Fruit fly (Drosophila melanogaster) whole organism, embryonic: ENCODE data around the gene ebd2.

ENCODE experiments used
- CG10267 ChIP-seq: fragments of 200-800 bp; sonication (Bioruptor generic); optimal IDR thresholded peaks from 2 replicates; lab custom pipeline; 2018; ENCODE audit warnings: missing biosample characterization, mild to moderate bottlenecking, missing genetic modification characterization, moderate library complexity
- CG11247 ChIP-seq: fragments of 200-800 bp; sonication (Bioruptor generic); IDR thresholded peaks from 2 replicates; pipeline ENCODE4 v1.3.6; 2022; ENCODE audit warnings: missing biosample characterization, missing genetic modification characterization
- CG14441 ChIP-seq: fragments of 200-800 bp; sonication (Bioruptor generic); IDR thresholded peaks from 2 replicates; pipeline ENCODE4 v1.3.6; 2022; ENCODE audit warnings: missing biosample characterization, missing genetic modification characterization
- CG15514 ChIP-seq: fragments of 200-800 bp; sonication (Bioruptor generic); optimal IDR thresholded peaks from 3 replicates; lab custom pipeline; 2017; ENCODE audit warnings: missing biosample characterization, missing genetic modification characterization, mild to moderate bottlenecking, moderate library complexity, missing genetic modification reagents
- CG15601 ChIP-seq: fragments of 200-800 bp; sonication (Bioruptor generic); optimal IDR thresholded peaks from 3 replicates; lab custom pipeline; 2019; ENCODE audit warnings: missing biosample characterization, mild to moderate bottlenecking, missing genetic modification characterization, moderate library complexity
- CG18599 ChIP-seq: fragments of 200-800 bp; sonication (Bioruptor generic); optimal IDR thresholded peaks from 3 replicates; lab custom pipeline; 2017; ENCODE audit warnings: missing biosample characterization, missing genetic modification characterization, mild to moderate bottlenecking, moderate library complexity, missing genetic modification reagents
- CG2120 ChIP-seq: fragments of 200-800 bp; sonication (Bioruptor generic); optimal IDR thresholded peaks from 3 replicates; lab custom pipeline; 2016; ENCODE audit warnings: missing biosample characterization, missing genetic modification characterization
- CG30403 ChIP-seq: fragments of 200-800 bp; sonication (Bioruptor generic); optimal IDR thresholded peaks from 3 replicates; lab custom pipeline; 2016; ENCODE audit warnings: missing biosample characterization, missing genetic modification characterization
- CG31224 ChIP-seq: fragments of 200-800 bp; sonication (Bioruptor generic); IDR thresholded peaks from 2 replicates; pipeline ENCODE4 v1.3.6; 2022; ENCODE audit warnings: missing biosample characterization, missing genetic modification characterization
- CG31365 ChIP-seq: fragments of 200-800 bp; sonication (Bioruptor generic); optimal IDR thresholded peaks from 2 replicates; lab custom pipeline; 2018; ENCODE audit warnings: missing biosample characterization, mild to moderate bottlenecking, missing genetic modification characterization
- CG3281 ChIP-seq: fragments of 200-800 bp; sonication (Bioruptor generic); optimal IDR thresholded peaks from 3 replicates; lab custom pipeline; 2017; ENCODE audit warnings: missing biosample characterization, mild to moderate bottlenecking, missing genetic modification characterization
- CG5953 ChIP-seq: fragments of 200-800 bp; sonication (Bioruptor generic); IDR thresholded peaks from 2 replicates; pipeline ENCODE4 v1.3.6; 2022; ENCODE audit warnings: missing biosample characterization, missing genetic modification characterization
- CG6175 ChIP-seq: fragments of 200-800 bp; sonication (Bioruptor generic); IDR thresholded peaks from 3 replicates; pipeline ENCODE4 v1.3.6; 2022; ENCODE audit warnings: missing biosample characterization, missing genetic modification characterization
- CG6765 ChIP-seq: fragments of 200-800 bp; sonication (Bioruptor generic); optimal IDR thresholded peaks from 3 replicates; lab custom pipeline; 2017; ENCODE audit warnings: missing biosample characterization, mild to moderate bottlenecking, missing genetic modification characterization
- CG6791 ChIP-seq: fragments of 200-800 bp; sonication (Bioruptor generic); IDR thresholded peaks from 3 replicates; pipeline ENCODE4 v1.3.6; 2022; ENCODE audit warnings: missing biosample characterization, missing genetic modification characterization; ENCODE audit not compliant: partially characterized antibody
- CG8290 ChIP-seq, 3 experiments: fragments of 200-800 bp; sonication (Bioruptor generic); optimal IDR thresholded peaks; 2 replicates each; lab custom pipeline; 2016 to 2019; ENCODE audit warnings: missing biosample characterization in 3 of 3, missing genetic modification characterization in 3 of 3, mild to moderate bottlenecking in 2 of 3, moderate library complexity in 1 of 3
- CG8765 ChIP-seq: fragments of 200-800 bp; sonication (Bioruptor generic); IDR thresholded peaks from 2 replicates; pipeline ENCODE4 v1.3.6; 2022; ENCODE audit warnings: missing biosample characterization, missing genetic modification characterization
- CG8924 ChIP-seq: fragments of 200-800 bp; optimal IDR thresholded peaks from 3 replicates; lab custom pipeline; 2019; ENCODE audit warnings: missing biosample characterization, mild to moderate bottlenecking, missing genetic modification characterization, moderate library complexity
- CG9797 ChIP-seq: fragments of 200-800 bp; sonication (Bioruptor generic); optimal IDR thresholded peaks from 3 replicates; lab custom pipeline; 2018; ENCODE audit warnings: missing biosample characterization, mild to moderate bottlenecking, missing genetic modification characterization
- CG9817 ChIP-seq: fragments of 200-800 bp; sonication (Bioruptor generic); optimal IDR thresholded peaks from 2 replicates; lab custom pipeline; 2018; ENCODE audit warnings: missing biosample characterization, mild to moderate bottlenecking, missing genetic modification characterization, moderate library complexity
- CTCF ChIP-seq: fragments of 200-800 bp; sonication (Bioruptor generic); optimal IDR thresholded peaks from 2 replicates; lab custom pipeline; 2017; ENCODE audit warnings: missing biosample characterization, mild to moderate bottlenecking, missing genetic modification characterization, moderate library complexity
- CkIIα-i1 ChIP-seq: fragments of 200-800 bp; sonication (Bioruptor generic); IDR thresholded peaks from 2 replicates; pipeline ENCODE4 v1.3.6; 2022; ENCODE audit warnings: missing biosample characterization, missing genetic modification characterization
- CrebB ChIP-seq: fragments of 200-800 bp; sonication (Bioruptor generic); optimal IDR thresholded peaks from 3 replicates; lab custom pipeline; 2018; ENCODE audit warnings: missing biosample characterization, mild to moderate bottlenecking, missing genetic modification characterization
- D19B ChIP-seq: fragments of 200-800 bp; sonication (Bioruptor generic); optimal IDR thresholded peaks from 2 replicates; lab custom pipeline; 2017; ENCODE audit warnings: missing biosample characterization, mild to moderate bottlenecking, missing genetic modification characterization
- H2.0 ChIP-seq: fragments of 200-800 bp; sonication (Bioruptor generic); IDR thresholded peaks from 2 replicates; pipeline ENCODE4 v1.3.6; 2022; ENCODE audit warnings: missing biosample characterization, missing genetic modification characterization
- Hmr ChIP-seq: fragments of 200-800 bp; sonication (Bioruptor generic); optimal IDR thresholded peaks from 3 replicates; lab custom pipeline; 2017; ENCODE audit warnings: mild to moderate bottlenecking, missing biosample characterization, missing genetic modification reagents, missing genetic modification characterization
- Sin3A ChIP-seq: fragments of >200 bp; optimal IDR thresholded peaks from 2 replicates; lab custom pipeline; 2018
- Sry-δ ChIP-seq: fragments of 200-800 bp; sonication (Bioruptor generic); optimal IDR thresholded peaks from 2 replicates; lab custom pipeline; 2016; ENCODE audit warnings: missing biosample characterization, missing genetic modification characterization
- Vsx1 ChIP-seq: fragments of 200-800 bp; sonication (Bioruptor generic); optimal IDR thresholded peaks from 2 replicates; lab custom pipeline; 2017; ENCODE audit warnings: missing biosample characterization, mild to moderate bottlenecking, missing genetic modification characterization, missing genetic modification reagents
- YL-1 ChIP-seq: fragments of 200-800 bp; sonication (Bioruptor generic); optimal IDR thresholded peaks from 3 replicates; lab custom pipeline; 2017; ENCODE audit warnings: missing biosample characterization, mild to moderate bottlenecking, missing genetic modification characterization
- ato ChIP-seq: fragments of 200-800 bp; sonication (Bioruptor generic); IDR thresholded peaks from 2 replicates; pipeline ENCODE4 v1.3.6; 2022; ENCODE audit warnings: missing biosample characterization, missing genetic modification characterization; ENCODE audit not compliant: partially characterized antibody
- dan ChIP-seq: fragments of 200-800 bp; sonication (Bioruptor generic); IDR thresholded peaks from 2 replicates; pipeline ENCODE4 v1.3.6; 2022; ENCODE audit warnings: missing biosample characterization, missing genetic modification characterization
- danr ChIP-seq: fragments of 200-800 bp; sonication (Bioruptor generic); IDR thresholded peaks from 2 replicates; pipeline ENCODE4 v1.3.6; 2022; ENCODE audit warnings: missing biosample characterization, missing genetic modification characterization
- dm ChIP-seq: fragments of 200-800 bp; sonication (Bioruptor generic); optimal IDR thresholded peaks from 3 replicates; lab custom pipeline; 2016; ENCODE audit warnings: missing biosample characterization, missing genetic modification characterization
- dmrt99B ChIP-seq: fragments of 200-800 bp; sonication (Bioruptor generic); optimal IDR thresholded peaks from 2 replicates; lab custom pipeline; 2018; ENCODE audit warnings: missing biosample characterization, mild to moderate bottlenecking, missing genetic modification characterization, moderate library complexity
- gcm ChIP-seq: fragments of 200-800 bp; sonication (Bioruptor generic); optimal IDR thresholded peaks from 2 replicates; lab custom pipeline; 2019; ENCODE audit warnings: missing biosample characterization, mild to moderate bottlenecking, missing genetic modification characterization, moderate library complexity
- gt ChIP-seq: fragments of 200-800 bp; sonication (Bioruptor generic); IDR thresholded peaks from 2 replicates; pipeline ENCODE4 v1.3.6; 2022; ENCODE audit warnings: missing biosample characterization, missing genetic modification characterization
- ind ChIP-seq: fragments of 200-800 bp; sonication (Bioruptor generic); optimal IDR thresholded peaks from 3 replicates; lab custom pipeline; 2016; ENCODE audit warnings: missing biosample characterization, missing genetic modification characterization
- inv ChIP-seq: fragments of 200-800 bp; sonication (Bioruptor generic); IDR thresholded peaks from 2 replicates; pipeline ENCODE4 v1.3.6; 2022; ENCODE audit warnings: missing biosample characterization, missing genetic modification characterization; ENCODE audit not compliant: partially characterized antibody
- lilli ChIP-seq: fragments of 200-800 bp; sonication (Bioruptor generic); optimal IDR thresholded peaks from 3 replicates; lab custom pipeline; 2016; ENCODE audit warnings: missing biosample characterization, missing genetic modification characterization
- luna ChIP-seq: fragments of 200-800 bp; sonication (Bioruptor generic); optimal IDR thresholded peaks from 2 replicates; lab custom pipeline; 2016; ENCODE audit warnings: missing biosample characterization, missing genetic modification characterization
- nerfin-2 ChIP-seq: fragments of 200-800 bp; sonication (Bioruptor generic); IDR thresholded peaks from 2 replicates; pipeline ENCODE4 v1.3.6; 2022; ENCODE audit warnings: missing biosample characterization, missing genetic modification characterization; ENCODE audit not compliant: partially characterized antibody
- odd ChIP-seq: fragments of 200-800 bp; sonication (Bioruptor generic); optimal IDR thresholded peaks from 2 replicates; lab custom pipeline; 2017; ENCODE audit warnings: missing biosample characterization, mild to moderate bottlenecking, missing genetic modification characterization
- otp ChIP-seq: fragments of 200-800 bp; sonication (Bioruptor generic); IDR thresholded peaks from 3 replicates; pipeline ENCODE4, ENCODE4 v1.3.6; 2022; ENCODE audit warnings: missing biosample characterization, missing genetic modification characterization
- peb ChIP-seq: fragments of 200-800 bp; sonication (Bioruptor generic); IDR thresholded peaks from 2 replicates; pipeline ENCODE4 v1.3.6; 2022; ENCODE audit warnings: missing biosample characterization, missing genetic modification characterization
- psq ChIP-seq: fragments of 200-800 bp; sonication (Bioruptor generic); optimal IDR thresholded peaks from 2 replicates; lab custom pipeline; 2017; ENCODE audit warnings: missing biosample characterization, missing genetic modification characterization
- pzg ChIP-seq: fragments of 200-800 bp; sonication (Bioruptor generic); optimal IDR thresholded peaks from 3 replicates; lab custom pipeline; 2018; ENCODE audit warnings: missing biosample characterization, mild to moderate bottlenecking, missing genetic modification characterization, moderate library complexity
- rib ChIP-seq: fragments of 200-800 bp; sonication (Bioruptor generic); IDR thresholded peaks from 2 replicates; pipeline ENCODE4 v1.3.6; 2022; ENCODE audit warnings: missing biosample characterization, missing genetic modification characterization
- slp2 ChIP-seq: fragments of 200-800 bp; sonication (Bioruptor generic); optimal IDR thresholded peaks from 2 replicates; lab custom pipeline; 2016; ENCODE audit warnings: missing biosample characterization, missing genetic modification characterization
- ssp ChIP-seq: fragments of 200-800 bp; sonication (Bioruptor generic); IDR thresholded peaks from 2 replicates; pipeline ENCODE4 v1.3.6; 2022; ENCODE audit warnings: missing biosample characterization, missing genetic modification characterization
- tna ChIP-seq: fragments of 200-800 bp; sonication (Bioruptor generic); IDR thresholded peaks from 2 replicates; pipeline ENCODE4 v1.3.6; 2022; ENCODE audit warnings: missing biosample characterization, missing genetic modification characterization; ENCODE audit not compliant: partially characterized antibody

ebd2 gene

dm6 chr3L:21334999-21335631 is 14.0 kb downstream of the ebd2 start, which contains the start of gene Tsr1 (continued):
- TF ChIP-seq gcm (no peak), psq (no peak), dm (GFP tag; lab: Kevin White, UChicago) (peak; percentile 96), pzg (GFP tag; lab: Kevin White, UChicago) (peak; percentile 69), YL-1 (GFP tag; lab: Kevin White, UChicago) (peak; percentile 78), CrebB (tag; lab: Kevin White, UChicago) (no peak), CG14441 (GFP tag; lab: Robert Waterston, UW) (no peak), Sin3A (peak; percentile 24), CG31224 (no peak), CG5953 (GFP tag; lab: Robert Waterston, UW) (no peak), CG11247 (GFP tag; lab: Robert Waterston, UW) (no peak), dan (GFP tag; lab: Robert Waterston, UW) (no peak), CG8765 (no peak), CG2120 (GFP tag; lab: Kevin White, UChicago) (no peak), lilli (no peak), CG3281 (GFP tag; lab: Kevin White, UChicago) (no peak), tna (GFP tag; lab: Robert Waterston, UW) (peak; percentile 67), CG18599 (GFP tag; lab: Kevin White, UChicago) (no peak), peb (GFP tag; lab: Robert Waterston, UW) (no peak), CG9797 (GFP tag; lab: Kevin White, UChicago) (peak; percentile 12), otp (GFP tag; lab: Robert Waterston, UW) (no peak), luna (GFP tag; lab: Kevin White, UChicago) (no peak), Hmr (GFP tag; lab: Kevin White, UChicago) (no peak), CG15514 (GFP tag; lab: Kevin White, UChicago) (peak; percentile 54), ind (no peak), Vsx1 (GFP tag; lab: Kevin White, UChicago) (no peak), ato (GFP tag; lab: Robert Waterston, UW) (peak; percentile 83; the same call in 1 of the 2 replicates), danr (no peak), dmrt99B (no peak), inv (peak; percentile 70), odd (GFP tag; lab: Kevin White, UChicago) (no peak), CG31365 (tag; lab: Kevin White, UChicago) (no peak), CG15601 (tag; lab: Kevin White, UChicago) (no peak), CG8290 (GFP tag; optimal IDR thresholded peaks at IDR 0.05; lab: Kevin White, UChicago) (no peak), CG8290 (tag; optimal IDR thresholded peaks at IDR 0.05; lab: Kevin White, UChicago) (no peak), gt (GFP tag; lab: Robert Waterston, UW) (no peak), CkIIα-i1 (GFP tag; lab: Robert Waterston, UW) (no peak), CG10267 (tag; lab: Kevin White, UChicago) (no peak), ssp (GFP tag; lab: Robert Waterston, UW) (no peak), nerfin-2 (GFP tag; lab: Robert Waterston, UW) (peak; percentile 83), CG9817 (tag; lab: Kevin White, UChicago) (no peak), CG6175 (GFP tag; lab: Robert Waterston, UW) (no peak), CG6765 (GFP tag; lab: Kevin White, UChicago) (no peak), rib (GFP tag; lab: Robert Waterston, UW) (no peak), H2.0 (GFP tag; lab: Robert Waterston, UW) (no peak), CG30403 (GFP tag; lab: Kevin White, UChicago) (no peak), CG6791 (GFP tag; lab: Robert Waterston, UW) (peak; percentile 82), slp2 (no peak), D19B (no peak), Sry-δ (GFP tag; lab: Kevin White, UChicago) (peak; percentile 74), CG8924 (no peak), CTCF (GFP tag; lab: Kevin White, UChicago) (peak; percentile 12)
